Fruit fly (Drosophila melanogaster) whole organism, embryonic: ENCODE data around the gene Rgl.

Source experiments
- CG10462 ChIP-seq: fragments of 200-800 bp; sonication (Bioruptor generic); optimal IDR thresholded peaks from 2 replicates; lab custom pipeline; 2016; ENCODE audit warnings: missing biosample characterization, missing genetic modification characterization
- Elba2 ChIP-seq: fragments of 200-800 bp; sonication (Bioruptor generic); optimal IDR thresholded peaks from 3 replicates; lab custom pipeline; 2016; ENCODE audit warnings: missing biosample characterization, missing genetic modification characterization
- lola ChIP-seq, 3 experiments: fragments of >200 bp in 2 of 3; fragments of 200-800 bp in 1 of 3; sonication (Bioruptor generic) in 1 of 3; optimal IDR thresholded peaks; 2 replicates each; lab custom pipeline; 2017 to 2019; ENCODE audit warnings: missing biosample characterization in 3 of 3, missing genetic modification characterization in 3 of 3, mild to moderate bottlenecking in 1 of 3, moderate library complexity in 1 of 3
- odd ChIP-seq: fragments of 200-800 bp; sonication (Bioruptor generic); optimal IDR thresholded peaks from 2 replicates; lab custom pipeline; 2017; ENCODE audit warnings: missing biosample characterization, mild to moderate bottlenecking, missing genetic modification characterization

dm6 chr3L:13957789-13958188, 32.7 kb upstream of the Rgl start:
- no peak for TF ChIP-seq Elba2 (GFP tag; lab: Kevin White, UChicago)
- no peak for TF ChIP-seq odd (GFP tag; lab: Kevin White, UChicago)
- TF ChIP-seq lola (GFP tag; optimal IDR thresholded peaks at IDR 0.05; lab: Kevin White, UChicago), result no peak
- TF ChIP-seq CG10462 (GFP tag; lab: Kevin White, UChicago), result no peak
